Worm (Caenorhabditis elegans) whole organism, L2 larva: ENCODE results near the gene spig-5.

Experiments used
- alr-1 ChIP-seq: fragments of 150-350 bp; optimal IDR thresholded peaks from 2 replicates; lab custom pipeline; 2014; ENCODE audit warnings: missing biosample characterization, missing genetic modification characterization
- blmp-1 ChIP-seq: sonication (generic microtip); optimal IDR thresholded peaks from 2 replicates; lab custom pipeline; 2017; ENCODE audit warnings: missing genetic modification characterization, mild to moderate bottlenecking, missing compliant biosample characterization, antibody characterized with exemption, moderate library complexity; ENCODE audit not compliant: insufficient read depth
- dmd-4 ChIP-seq: sonication (generic microtip); optimal IDR thresholded peaks from 2 replicates; lab custom pipeline; 2017; ENCODE audit warnings: missing biosample characterization, missing genetic modification characterization
- fos-1 ChIP-seq: fragments of 150-350 bp; optimal IDR thresholded peaks from 2 replicates; lab custom pipeline; 2014; ENCODE audit warnings: missing biosample characterization, missing genetic modification characterization
- lin-13 ChIP-seq: fragments of 150-350 bp; optimal IDR thresholded peaks from 2 replicates; lab custom pipeline; 2014; ENCODE audit warnings: missing biosample characterization, missing genetic modification reagents, missing genetic modification characterization
- lin-39 ChIP-seq: fragments of 150-350 bp; optimal IDR thresholded peaks from 2 replicates; lab custom pipeline; 2014; ENCODE audit warnings: missing biosample characterization, missing genetic modification reagents, missing genetic modification characterization
- mbf-1 ChIP-seq: sonication (generic microtip); optimal IDR thresholded peaks from 2 replicates; lab custom pipeline; 2017; ENCODE audit warnings: missing biosample characterization, missing genetic modification characterization
- nhr-23 ChIP-seq: fragments of 150-350 bp; optimal IDR thresholded peaks from 2 replicates; lab custom pipeline; 2014; ENCODE audit warnings: missing biosample characterization, missing genetic modification reagents, missing genetic modification characterization
- nhr-25 ChIP-seq: fragments of 150-350 bp; sonication (generic microtip); optimal IDR thresholded peaks from 3 replicates; lab custom pipeline; 2014; ENCODE audit warnings: missing biosample characterization, missing genetic modification characterization
- unc-62 ChIP-seq: fragments of 150-350 bp; optimal IDR thresholded peaks from 2 replicates; lab custom pipeline; 2014; ENCODE audit warnings: missing biosample characterization, missing genetic modification reagents, missing genetic modification characterization
- zag-1 ChIP-seq: fragments of 150-350 bp; optimal IDR thresholded peaks from 2 replicates; lab custom pipeline; 2014; ENCODE audit warnings: missing biosample characterization, missing genetic modification characterization

DNA sequence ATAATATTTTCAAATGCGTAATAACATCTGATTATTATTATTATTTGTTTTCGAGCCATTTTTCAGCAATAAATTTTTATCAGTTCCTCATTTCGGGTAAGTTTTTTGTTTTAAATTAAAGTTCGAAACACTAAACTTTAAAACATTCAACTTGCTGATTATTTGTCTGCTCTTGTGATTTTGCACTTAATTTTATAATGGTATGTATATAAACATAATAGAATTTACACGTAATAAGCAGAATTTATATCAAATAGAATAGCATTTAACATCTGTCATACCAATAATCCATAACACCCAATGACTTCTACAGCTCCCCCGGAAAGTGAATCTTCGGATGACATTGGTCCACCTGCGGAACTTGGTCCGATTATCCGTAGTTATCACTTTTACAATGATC, 24.9 kb downstream of the spig-5 start, which contains the start of gene srm-4:
- TF ChIP-seq blmp-1 (tag; lab: Kevin White, UChicago), result no peak
- no peak for TF ChIP-seq fos-1 (tag; lab: Kevin White, UChicago)
- TF ChIP-seq dmd-4 (tag; lab: Kevin White, UChicago), result no peak
- no peak for TF ChIP-seq zag-1 (tag; lab: Kevin White, UChicago)
- TF ChIP-seq lin-13, result no peak
- no peak for TF ChIP-seq nhr-25 (tag; lab: Kevin White, UChicago)
- no peak for TF ChIP-seq mbf-1 (tag; lab: Kevin White, UChicago)
- TF ChIP-seq alr-1 (tag; lab: Kevin White, UChicago), result no peak
- TF ChIP-seq nhr-23 (tag; lab: Kevin White, UChicago), result no peak
- no peak for TF ChIP-seq unc-62 (GFP tag; lab: Kevin White, UChicago)
- no peak for TF ChIP-seq lin-39 (tag; lab: Kevin White, UChicago)
